Worm (Caenorhabditis elegans) whole organism, late embryonic: Measurements from ENCODE around the gene W07E11.1.
A peak's percentile ranks its signal among the peaks of the same experiment; 100 is the strongest.

Experiments
- C38D4.7 ChIP-seq: fragments of 200-800 bp; sonication (Bioruptor generic); optimal IDR thresholded peaks from 2 replicates; lab custom pipeline; 2018; ENCODE audit warnings: mild to moderate bottlenecking, missing genetic modification characterization, moderate library complexity, missing compliant biosample characterization
- F13H6.1 ChIP-seq: sonication (generic microtip); optimal IDR thresholded peaks from 2 replicates; lab custom pipeline; 2016; ENCODE audit warnings: missing genetic modification characterization, missing compliant biosample characterization
- K02D7.2 ChIP-seq: sonication (generic microtip); optimal IDR thresholded peaks from 2 replicates; lab custom pipeline; 2017; ENCODE audit warnings: mild to moderate bottlenecking, missing genetic modification characterization, missing compliant biosample characterization
- K09A11.1 ChIP-seq: sonication (generic microtip); optimal IDR thresholded peaks from 2 replicates; lab custom pipeline; 2017; ENCODE audit warnings: antibody characterized with exemption, mild to moderate bottlenecking, missing genetic modification characterization, missing compliant biosample characterization; ENCODE audit not compliant: insufficient read depth
- T23F11.4 ChIP-seq: fragments of 200-800 bp; sonication (Bioruptor generic); optimal IDR thresholded peaks from 2 replicates; lab custom pipeline; 2018; ENCODE audit warnings: mild to moderate bottlenecking, missing genetic modification characterization, missing compliant biosample characterization
- Y22D7AL.16 ChIP-seq: sonication (generic microtip); optimal IDR thresholded peaks from 2 replicates; lab custom pipeline; 2016; ENCODE audit warnings: missing genetic modification characterization, missing compliant biosample characterization
- ahr-1 ChIP-seq: sonication (generic microtip); optimal IDR thresholded peaks from 2 replicates; lab custom pipeline; 2016; ENCODE audit warnings: missing genetic modification characterization, missing compliant biosample characterization
- ama-1 ChIP-seq: fragments of 150-350 bp; optimal IDR thresholded peaks from 2 replicates; lab custom pipeline; 2014
- ceh-18 ChIP-seq: sonication (generic microtip); optimal IDR thresholded peaks from 2 replicates; lab custom pipeline; 2016; ENCODE audit warnings: missing genetic modification characterization, missing compliant biosample characterization
- ceh-24 ChIP-seq: sonication (generic microtip); optimal IDR thresholded peaks from 2 replicates; lab custom pipeline; 2016; ENCODE audit warnings: mild to moderate bottlenecking, missing genetic modification characterization, missing compliant biosample characterization
- ceh-31 ChIP-seq: sonication (generic microtip); optimal IDR thresholded peaks from 2 replicates; lab custom pipeline; 2016; ENCODE audit warnings: missing genetic modification characterization, missing compliant biosample characterization
- ceh-34 ChIP-seq: sonication (generic microtip); optimal IDR thresholded peaks from 2 replicates; lab custom pipeline; 2016; ENCODE audit warnings: mild to moderate bottlenecking, missing genetic modification characterization, missing compliant biosample characterization
- ceh-45 ChIP-seq: fragments of 200-800 bp; sonication (Bioruptor generic); IDR thresholded peaks from 2 replicates; pipeline ENCODE4 v1.3.6; 2022; ENCODE audit warnings: missing genetic modification reagents, missing genetic modification characterization, missing compliant biosample characterization
- ceh-48 ChIP-seq: sonication (generic microtip); optimal IDR thresholded peaks from 2 replicates; lab custom pipeline; 2016; ENCODE audit warnings: missing genetic modification characterization, inconsistent platforms, missing compliant biosample characterization
- ceh-6 ChIP-seq: fragments of 200-800 bp; sonication (Bioruptor generic); optimal IDR thresholded peaks from 2 replicates; lab custom pipeline; 2018; ENCODE audit warnings: mild to moderate bottlenecking, missing genetic modification characterization, missing compliant biosample characterization
- ceh-9 ChIP-seq: sonication (generic microtip); optimal IDR thresholded peaks from 2 replicates; lab custom pipeline; 2016; ENCODE audit warnings: mild to moderate bottlenecking, missing genetic modification characterization, inconsistent platforms, missing compliant biosample characterization
- dmd-4 ChIP-seq: sonication (generic microtip); optimal IDR thresholded peaks from 2 replicates; lab custom pipeline; 2016; ENCODE audit warnings: borderline replicate concordance, missing genetic modification characterization, missing compliant biosample characterization
- elt-2 ChIP-seq: sonication (generic microtip); optimal IDR thresholded peaks from 2 replicates; lab custom pipeline; 2016; ENCODE audit warnings: missing genetic modification reagents, missing genetic modification characterization, missing compliant biosample characterization
- elt-4 ChIP-seq: sonication (generic microtip); optimal IDR thresholded peaks from 2 replicates; lab custom pipeline; 2016; ENCODE audit warnings: missing genetic modification characterization, missing compliant biosample characterization
- fax-1 ChIP-seq: sonication (generic microtip); optimal IDR thresholded peaks from 2 replicates; lab custom pipeline; 2016; ENCODE audit warnings: missing genotype, missing genetic modification characterization, missing compliant biosample characterization
- fkh-10 ChIP-seq: fragments of 150-350 bp; optimal IDR thresholded peaks from 2 replicates; lab custom pipeline; 2014; ENCODE audit warnings: missing biosample characterization, missing genetic modification reagents, missing genetic modification characterization
- fkh-6 ChIP-seq: sonication (generic microtip); optimal IDR thresholded peaks from 2 replicates; lab custom pipeline; 2016; ENCODE audit warnings: missing genetic modification characterization, missing compliant biosample characterization
- gmeb-2 ChIP-seq: sonication (generic microtip); optimal IDR thresholded peaks from 2 replicates; lab custom pipeline; 2016; ENCODE audit warnings: missing genetic modification characterization, inconsistent platforms, missing compliant biosample characterization
- hlh-15 ChIP-seq: sonication (generic microtip); optimal IDR thresholded peaks from 2 replicates; lab custom pipeline; 2016; ENCODE audit warnings: missing genetic modification characterization, missing compliant biosample characterization
- hlh-6 ChIP-seq: sonication (generic microtip); optimal IDR thresholded peaks from 2 replicates; lab custom pipeline; 2016; ENCODE audit warnings: missing genotype, missing genetic modification characterization, missing compliant biosample characterization
- hlh-8 ChIP-seq: sonication (generic microtip); optimal IDR thresholded peaks from 2 replicates; lab custom pipeline; 2016; ENCODE audit warnings: missing genotype, missing genetic modification characterization, missing compliant biosample characterization
- lim-6 ChIP-seq: sonication (generic microtip); optimal IDR thresholded peaks from 2 replicates; lab custom pipeline; 2016; ENCODE audit warnings: missing genetic modification characterization, missing compliant biosample characterization
- madf-2 ChIP-seq: sonication (generic microtip); optimal IDR thresholded peaks from 2 replicates; lab custom pipeline; 2017; ENCODE audit warnings: missing genetic modification characterization, missing compliant biosample characterization
- nhr-232 ChIP-seq: sonication (generic microtip); optimal IDR thresholded peaks from 2 replicates; lab custom pipeline; 2016; ENCODE audit warnings: missing genetic modification characterization, missing compliant biosample characterization
- npax-4 ChIP-seq: sonication (generic microtip); optimal IDR thresholded peaks from 2 replicates; lab custom pipeline; 2016; ENCODE audit warnings: missing genetic modification characterization, missing compliant biosample characterization
- odd-2 ChIP-seq: sonication (generic microtip); optimal IDR thresholded peaks from 2 replicates; lab custom pipeline; 2017; ENCODE audit warnings: antibody characterized with exemption, mild to moderate bottlenecking, missing genetic modification characterization, missing compliant biosample characterization
- pag-3 ChIP-seq: sonication (generic microtip); optimal IDR thresholded peaks from 2 replicates; lab custom pipeline; 2016; ENCODE audit warnings: missing compliant biosample characterization, missing genetic modification characterization, borderline replicate concordance
- pat-9 ChIP-seq: fragments of 200-800 bp; sonication (Bioruptor generic); optimal IDR thresholded peaks from 2 replicates; lab custom pipeline; 2018; ENCODE audit warnings: mild to moderate bottlenecking, missing genetic modification characterization, moderate library complexity, missing compliant biosample characterization
- pax-1 ChIP-seq: fragments of 150-350 bp; optimal IDR thresholded peaks from 2 replicates; lab custom pipeline; 2014; ENCODE audit warnings: missing biosample characterization, missing genetic modification characterization
- pqm-1 ChIP-seq: sonication (generic microtip); optimal IDR thresholded peaks from 2 replicates; lab custom pipeline; 2016; ENCODE audit warnings: missing genetic modification characterization, missing compliant biosample characterization
- pros-1 ChIP-seq: fragments of 150-350 bp; optimal IDR thresholded peaks from 2 replicates; lab custom pipeline; 2014; ENCODE audit warnings: missing biosample characterization, missing genetic modification reagents, missing genetic modification characterization
- rnt-1 ChIP-seq: sonication (generic microtip); optimal IDR thresholded peaks from 2 replicates; lab custom pipeline; 2016; ENCODE audit warnings: missing genetic modification characterization, missing compliant biosample characterization
- sdc-2 ChIP-seq: sonication (generic microtip); optimal IDR thresholded peaks from 2 replicates; lab custom pipeline; 2016; ENCODE audit warnings: missing genotype, missing genetic modification characterization, missing compliant biosample characterization
- sox-2 ChIP-seq: fragments of 200-800 bp; sonication (Bioruptor generic); IDR thresholded peaks from 2 replicates; pipeline ENCODE4 v1.3.6; 2022; ENCODE audit warnings: missing genetic modification reagents, missing genetic modification characterization, missing compliant biosample characterization
- syd-9 ChIP-seq: sonication (generic microtip); optimal IDR thresholded peaks from 2 replicates; lab custom pipeline; 2016; ENCODE audit warnings: mild to moderate bottlenecking, missing genetic modification characterization, moderate library complexity, missing compliant biosample characterization
- tbx-2 ChIP-seq: sonication (generic microtip); optimal IDR thresholded peaks from 2 replicates; lab custom pipeline; 2016; ENCODE audit warnings: missing genetic modification characterization, missing compliant biosample characterization
- ttx-3 ChIP-seq: sonication (generic microtip); optimal IDR thresholded peaks from 2 replicates; lab custom pipeline; 2016; ENCODE audit warnings: missing genetic modification reagents, missing genetic modification characterization, missing compliant biosample characterization
- unc-55 ChIP-seq: sonication (generic microtip); optimal IDR thresholded peaks from 2 replicates; lab custom pipeline; 2017; ENCODE audit warnings: missing biosample characterization, missing genetic modification reagents, missing genetic modification characterization
- unc-86 ChIP-seq: sonication (generic microtip); optimal IDR thresholded peaks from 2 replicates; lab custom pipeline; 2016; ENCODE audit warnings: missing genetic modification characterization, missing compliant biosample characterization

The W07E11.1 gene

DNA sequence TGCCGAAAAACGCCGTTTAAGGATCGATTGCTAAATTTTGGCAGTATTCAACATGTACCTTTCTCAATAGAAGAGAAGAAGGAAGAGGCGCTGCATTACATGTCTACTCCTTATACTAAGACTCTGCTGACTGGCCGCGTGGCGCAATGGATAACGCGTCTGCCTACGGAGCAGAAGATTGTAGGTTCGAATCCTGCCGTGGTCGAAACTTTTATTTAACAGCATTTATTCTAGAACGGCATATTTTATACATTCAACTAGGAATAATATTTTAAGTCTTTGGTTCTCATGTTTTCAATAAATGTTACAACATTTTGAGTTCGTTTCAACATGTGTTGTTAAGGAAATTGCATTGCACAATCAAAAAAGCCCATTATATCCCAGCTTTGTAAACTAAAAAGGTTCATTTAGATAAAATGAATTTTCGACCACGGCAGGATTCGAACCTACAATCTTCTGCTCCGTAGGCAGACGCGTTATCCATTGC is 48.2 kb downstream of the W07E11.1 start (continued):
- TF ChIP-seq K09A11.1 (tag; lab: Kevin White, UChicago) (peak; percentile 65), sdc-2 (tag; lab: Kevin White, UChicago) (peak; percentile 83), hlh-8 (tag; lab: Kevin White, UChicago) (peak; percentile 16), dmd-4 (tag; lab: Kevin White, UChicago) (peak; percentile 68), ceh-34 (peak; percentile 61), Y22D7AL.16 (peak; percentile 68), tbx-2 (peak; percentile 61), hlh-6 (tag; lab: Kevin White, UChicago) (peak; percentile 56), unc-86 (peak; percentile 52)

- no peak for TF ChIP-seq ahr-1 (tag; lab: Kevin White, UChicago)
- no peak for TF ChIP-seq sox-2 (GFP tag; lab: Robert Waterston, UW)
- no peak for TF ChIP-seq K02D7.2 (tag; lab: Kevin White, UChicago)
- TF ChIP-seq rnt-1, result no peak
- TF ChIP-seq syd-9 (tag; lab: Kevin White, UChicago), result no peak
- TF ChIP-seq ceh-31 (tag; lab: Kevin White, UChicago), result no peak
- TF ChIP-seq F13H6.1 (tag; lab: Kevin White, UChicago), result no peak
- TF ChIP-seq ceh-9, result no peak
- TF ChIP-seq ceh-18 (tag; lab: Kevin White, UChicago), result no peak
- no peak for TF ChIP-seq gmeb-2 (tag; lab: Kevin White, UChicago)
- no peak for TF ChIP-seq madf-2 (tag; lab: Kevin White, UChicago)
- TF ChIP-seq fkh-6, result no peak
- no peak for TF ChIP-seq npax-4
These were observed 48.7 kb downstream of the W07E11.1 start, which contains the start of gene unc-58 for ce11 chrX:10133082-10133481. unc-58 (minus strand) TSS chrX:10133182.

- TF ChIP-seq fax-1 (tag; lab: Kevin White, UChicago), result no peak
- no peak for TF ChIP-seq madf-2 (tag; lab: Kevin White, UChicago)
- no peak for TF ChIP-seq elt-2
- no peak for TF ChIP-seq ceh-9
- no peak for TF ChIP-seq pag-3 (tag; lab: Kevin White, UChicago)
- TF ChIP-seq pat-9 (tag; lab: Kevin White, UChicago), result no peak
- no peak for TF ChIP-seq ceh-24 (tag; lab: Kevin White, UChicago)
- TF ChIP-seq hlh-15 (tag; lab: Kevin White, UChicago), result no peak
- no peak for TF ChIP-seq gmeb-2 (tag; lab: Kevin White, UChicago)
- no peak for TF ChIP-seq ceh-45 (GFP tag; lab: Robert Waterston, UW)
- no peak for TF ChIP-seq lim-6 (tag; lab: Kevin White, UChicago)
- TF ChIP-seq ama-1, result no peak
- TF ChIP-seq T23F11.4 (GFP tag; lab: Kevin White, UChicago), result no peak
These were observed 54.1 kb downstream of the W07E11.1 start, which contains the start of gene moc-1 for ce11 chrX:10138494-10138893. moc-1 (minus strand) TSS chrX:10138620.

- TF ChIP-seq ceh-6 (GFP tag; lab: Kevin White, UChicago) (no peak), ceh-48 (no peak), odd-2 (tag; lab: Kevin White, UChicago) (no peak), C38D4.7 (GFP tag; lab: Kevin White, UChicago) (no peak), fkh-10 (GFP tag; lab: Kevin White, UChicago) (no peak), nhr-232 (tag; lab: Kevin White, UChicago) (no peak), npax-4 (no peak), pqm-1 (tag; lab: Kevin White, UChicago) (no peak), pax-1 (no peak), elt-4 (tag; lab: Kevin White, UChicago) (no peak), rnt-1 (no peak), fkh-6 (no peak), Y22D7AL.16 (no peak), ceh-45 (GFP tag; lab: Robert Waterston, UW) (no peak), pros-1 (tag; lab: Kevin White, UChicago) (no peak), ttx-3 (no peak), unc-55 (GFP tag; lab: Kevin White, UChicago) (no peak), ceh-34 (no peak), ama-1 (no peak), pat-9 (tag; lab: Kevin White, UChicago) (no peak)
These were observed 56.8 kb downstream of the W07E11.1 start for ce11 chrX:10141264-10141663.
